Fruit fly (Drosophila melanogaster) S2 (cell line): Measurements from ENCODE around the gene Gr8a.

Source experiments
- CG8478 ChIP-seq: fragments of >200 bp; optimal IDR thresholded peaks from 2 replicates; lab custom pipeline; 2018
- CTCF ChIP-seq, 2 experiments: fragments of >200 bp; optimal IDR thresholded peaks; 2 replicates each; lab custom pipeline; 2018

DNA sequence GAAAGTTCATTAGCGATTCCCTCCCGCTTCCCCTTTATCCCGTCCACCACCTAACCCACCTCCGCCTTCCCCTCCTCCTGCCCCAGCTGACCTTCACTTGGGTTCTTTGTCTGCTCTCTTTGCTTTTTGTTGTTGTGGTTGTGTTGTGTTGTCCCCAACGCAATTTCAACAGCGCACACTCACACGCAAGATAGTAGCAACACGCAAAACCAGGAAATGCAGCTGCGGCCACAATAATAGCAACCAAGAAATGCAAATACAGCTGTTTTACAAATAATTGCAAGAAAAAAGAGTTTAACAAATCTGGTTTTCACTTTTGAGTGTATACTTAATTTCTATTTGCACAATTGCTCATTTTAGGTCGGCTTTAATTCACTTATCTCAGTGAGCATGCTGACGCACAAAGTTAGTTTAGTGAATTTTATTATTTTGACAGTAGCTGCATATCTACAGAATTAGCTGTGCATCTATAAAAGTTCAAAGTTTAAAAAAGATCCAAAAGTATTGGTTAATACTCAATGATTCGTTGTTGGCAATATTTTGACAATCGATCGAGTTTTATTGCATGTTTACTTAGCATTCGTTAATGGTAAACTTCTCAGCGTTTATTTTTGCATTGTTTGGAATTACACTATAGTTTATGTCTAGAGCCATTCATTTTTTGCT is 24.4 kb downstream of the Gr8a start:
- no peak for TF ChIP-seq CTCF (optimal IDR thresholded peaks at IDR 0.05; lab: Kevin White, UChicago)
- TF ChIP-seq CG8478 = no peak
